Fruit fly (Drosophila melanogaster) whole organism, prepupa: Measurements from ENCODE around the gene CG32719.

Source experiments
- Blimp-1 ChIP-seq: fragments of 200-800 bp; sonication (Bioruptor generic); optimal IDR thresholded peaks from 3 replicates; lab custom pipeline; 2017; ENCODE audit warnings: missing biosample characterization, missing genetic modification characterization, mild to moderate bottlenecking, moderate library complexity, missing genetic modification reagents
- CG10631 ChIP-seq: fragments of 200-800 bp; sonication (Bioruptor generic); optimal IDR thresholded peaks from 2 replicates; lab custom pipeline; 2016; ENCODE audit warnings: missing biosample characterization, missing genetic modification characterization
- CG10669 ChIP-seq: fragments of 200-800 bp; sonication (Bioruptor generic); optimal IDR thresholded peaks from 3 replicates; lab custom pipeline; 2018; ENCODE audit warnings: missing biosample characterization, mild to moderate bottlenecking, missing genetic modification characterization, moderate library complexity
- CG11762 ChIP-seq: fragments of 200-800 bp; sonication (Bioruptor generic); optimal IDR thresholded peaks from 3 replicates; lab custom pipeline; 2016; ENCODE audit warnings: missing biosample characterization, missing genetic modification characterization; ENCODE audit not compliant: insufficient read depth
- CG11902 ChIP-seq: fragments of 200-800 bp; sonication (Bioruptor generic); optimal IDR thresholded peaks from 3 replicates; lab custom pipeline; 2016; ENCODE audit warnings: missing biosample characterization, missing genetic modification characterization
- CG15336 ChIP-seq: fragments of 200-800 bp; sonication (Bioruptor generic); IDR thresholded peaks from 2 replicates; pipeline ENCODE4 v1.3.6; 2022; ENCODE audit warnings: missing biosample characterization, missing genetic modification characterization
- CG1621 ChIP-seq: fragments of 200-800 bp; sonication (Bioruptor generic); optimal IDR thresholded peaks from 3 replicates; lab custom pipeline; 2018; ENCODE audit warnings: missing biosample characterization, mild to moderate bottlenecking, missing genetic modification characterization
- CG3032 ChIP-seq: fragments of 200-800 bp; optimal IDR thresholded peaks from 2 replicates; lab custom pipeline; 2019; ENCODE audit warnings: missing biosample characterization, mild to moderate bottlenecking, missing genetic modification characterization, moderate library complexity
- CG31627 ChIP-seq: fragments of 200-800 bp; sonication (Bioruptor generic); optimal IDR thresholded peaks from 3 replicates; lab custom pipeline; 2016; ENCODE audit warnings: missing biosample characterization, missing genetic modification characterization
- CG32006 ChIP-seq: fragments of 200-800 bp; sonication (Bioruptor generic); optimal IDR thresholded peaks from 3 replicates; lab custom pipeline; 2017; ENCODE audit warnings: missing biosample characterization, mild to moderate bottlenecking, missing genetic modification characterization
- CG34406 ChIP-seq: fragments of 200-800 bp; sonication (Bioruptor generic); optimal IDR thresholded peaks from 3 replicates; lab custom pipeline; 2016; ENCODE audit warnings: missing biosample characterization, missing genetic modification characterization
- CG3919 ChIP-seq: fragments of 200-800 bp; sonication (Bioruptor generic); optimal IDR thresholded peaks from 3 replicates; lab custom pipeline; 2016; ENCODE audit warnings: missing biosample characterization, missing genetic modification characterization
- CG4318 ChIP-seq: fragments of 200-800 bp; sonication (Bioruptor generic); optimal IDR thresholded peaks from 3 replicates; lab custom pipeline; 2017; ENCODE audit warnings: missing biosample characterization, mild to moderate bottlenecking, missing genetic modification characterization
- CG6163 ChIP-seq: fragments of 200-800 bp; sonication (Bioruptor generic); IDR thresholded peaks from 3 replicates; pipeline ENCODE4 v1.3.6; 2022; ENCODE audit warnings: missing biosample characterization, missing genetic modification characterization
- CG6276 ChIP-seq: fragments of 200-800 bp; sonication (Bioruptor generic); optimal IDR thresholded peaks from 2 replicates; lab custom pipeline; 2017; ENCODE audit warnings: missing biosample characterization, mild to moderate bottlenecking, missing genetic modification characterization
- CG6792 ChIP-seq: fragments of 200-800 bp; sonication (Bioruptor generic); optimal IDR thresholded peaks from 3 replicates; lab custom pipeline; 2016; ENCODE audit warnings: missing biosample characterization, missing genetic modification characterization
- CG6808 ChIP-seq: fragments of 200-800 bp; sonication (Bioruptor generic); optimal IDR thresholded peaks from 3 replicates; lab custom pipeline; 2017; ENCODE audit warnings: missing biosample characterization, missing genetic modification characterization, mild to moderate bottlenecking, moderate library complexity, missing genetic modification reagents
- CG6854 ChIP-seq: fragments of 200-800 bp; sonication (Bioruptor generic); optimal IDR thresholded peaks from 2 replicates; lab custom pipeline; 2017; ENCODE audit warnings: missing biosample characterization, mild to moderate bottlenecking, missing genetic modification characterization
- CG8119 ChIP-seq: fragments of 200-800 bp; sonication (Bioruptor generic); IDR thresholded peaks from 3 replicates; pipeline ENCODE4 v1.3.6; 2022; ENCODE audit warnings: missing biosample characterization, missing genetic modification characterization
- CG8319 ChIP-seq: fragments of 200-800 bp; sonication (Bioruptor generic); optimal IDR thresholded peaks from 3 replicates; lab custom pipeline; 2016; ENCODE audit warnings: missing biosample characterization, missing genetic modification characterization
- CG8632 ChIP-seq: fragments of 200-800 bp; sonication (Bioruptor generic); optimal IDR thresholded peaks from 3 replicates; lab custom pipeline; 2016; ENCODE audit warnings: missing biosample characterization, missing genetic modification characterization
- CG9139 ChIP-seq: fragments of 200-800 bp; sonication (Bioruptor generic); optimal IDR thresholded peaks from 3 replicates; lab custom pipeline; 2017; ENCODE audit warnings: missing biosample characterization, mild to moderate bottlenecking, missing genetic modification characterization
- Eip78C ChIP-seq: fragments of 200-800 bp; sonication (Bioruptor generic); peaks from one replicate; lab custom pipeline; 2016; ENCODE audit warnings: missing biosample characterization, missing genetic modification characterization
- Ets21C ChIP-seq: fragments of 200-800 bp; sonication (Bioruptor generic); optimal IDR thresholded peaks from 3 replicates; lab custom pipeline; 2016; ENCODE audit warnings: missing biosample characterization, missing genetic modification characterization
- Ets96B ChIP-seq: fragments of 200-800 bp; optimal IDR thresholded peaks from 2 replicates; lab custom pipeline; 2019; ENCODE audit warnings: missing biosample characterization, mild to moderate bottlenecking, missing genetic modification characterization, moderate library complexity
- Gug ChIP-seq: fragments of 200-800 bp; sonication (Bioruptor generic); IDR thresholded peaks from 2 replicates; pipeline ENCODE4 v1.3.6; 2022; ENCODE audit warnings: missing biosample characterization, missing genetic modification characterization
- Hr4 ChIP-seq: fragments of 200-800 bp; sonication (Bioruptor generic); optimal IDR thresholded peaks from 3 replicates; lab custom pipeline; 2016; ENCODE audit warnings: missing biosample characterization, missing genetic modification characterization
- Lpt ChIP-seq: fragments of 200-800 bp; sonication (Bioruptor generic); optimal IDR thresholded peaks from 3 replicates; lab custom pipeline; 2016; ENCODE audit warnings: missing biosample characterization, missing genetic modification characterization
- Smox ChIP-seq: fragments of 200-800 bp; sonication (Bioruptor generic); optimal IDR thresholded peaks from 3 replicates; lab custom pipeline; 2016; ENCODE audit warnings: missing biosample characterization, missing genetic modification characterization
- Sox102F ChIP-seq: fragments of 200-800 bp; sonication (Bioruptor generic); optimal IDR thresholded peaks from 2 replicates; lab custom pipeline; 2016; ENCODE audit warnings: missing biosample characterization, mild to moderate bottlenecking, missing genetic modification characterization
- Sox15 ChIP-seq: fragments of 200-800 bp; sonication (Bioruptor generic); optimal IDR thresholded peaks from 3 replicates; lab custom pipeline; 2016; ENCODE audit warnings: missing biosample characterization, missing genetic modification characterization
- achi ChIP-seq: fragments of 200-800 bp; sonication (Bioruptor generic); optimal IDR thresholded peaks from 3 replicates; lab custom pipeline; 2016; ENCODE audit warnings: missing biosample characterization, missing genetic modification characterization
- cyc ChIP-seq: fragments of 200-800 bp; sonication (Bioruptor generic); optimal IDR thresholded peaks from 3 replicates; lab custom pipeline; 2016; ENCODE audit warnings: missing biosample characterization, missing genetic modification characterization
- dsx ChIP-seq: fragments of 200-800 bp; optimal IDR thresholded peaks from 3 replicates; lab custom pipeline; 2019; ENCODE audit warnings: missing biosample characterization, mild to moderate bottlenecking, missing genetic modification characterization, moderate library complexity; ENCODE audit not compliant: poor library complexity, severe bottlenecking
- eg ChIP-seq: fragments of 200-800 bp; sonication (Bioruptor generic); IDR thresholded peaks from 3 replicates; pipeline ENCODE4 v1.3.6; 2022; ENCODE audit warnings: missing biosample characterization, missing genetic modification characterization
- esn ChIP-seq: fragments of 200-800 bp; sonication (Bioruptor generic); optimal IDR thresholded peaks from 2 replicates; lab custom pipeline; 2016; ENCODE audit warnings: missing biosample characterization, mild to moderate bottlenecking, missing genetic modification characterization, moderate library complexity
- fd59A ChIP-seq: fragments of 200-800 bp; sonication (Bioruptor generic); optimal IDR thresholded peaks from 2 replicates; lab custom pipeline; 2017; ENCODE audit warnings: missing biosample characterization, mild to moderate bottlenecking, missing genetic modification characterization, missing genetic modification reagents
- fd85E ChIP-seq: fragments of 200-800 bp; sonication (Bioruptor generic); optimal IDR thresholded peaks from 3 replicates; lab custom pipeline; 2016; ENCODE audit warnings: missing biosample characterization, missing genetic modification characterization
- fkh ChIP-seq: fragments of 200-800 bp; sonication (Bioruptor generic); optimal IDR thresholded peaks from 3 replicates; lab custom pipeline; 2017; ENCODE audit warnings: missing biosample characterization, mild to moderate bottlenecking, missing genetic modification characterization, moderate library complexity
- pdm3 ChIP-seq: fragments of 200-800 bp; sonication (Bioruptor generic); optimal IDR thresholded peaks from 3 replicates; lab custom pipeline; 2016; ENCODE audit warnings: missing biosample characterization, missing genetic modification characterization
- salr ChIP-seq, 2 experiments: fragments of 200-800 bp; sonication (Bioruptor generic); optimal IDR thresholded peaks; 3 replicates each; lab custom pipeline; 2016 to 2018; ENCODE audit warnings: missing biosample characterization in 2 of 2, missing genetic modification characterization in 2 of 2, mild to moderate bottlenecking in 1 of 2
- spab ChIP-seq: fragments of 200-800 bp; sonication (Bioruptor generic); optimal IDR thresholded peaks from 2 replicates; lab custom pipeline; 2017; ENCODE audit warnings: missing biosample characterization, mild to moderate bottlenecking, missing genetic modification characterization, missing genetic modification reagents
- ss ChIP-seq, 2 experiments: fragments of 200-800 bp; sonication (Bioruptor generic); optimal IDR thresholded peaks; 2 replicates in 1 of 2; 3 replicates in 1 of 2; lab custom pipeline; 2017 to 2018; ENCODE audit warnings: mild to moderate bottlenecking in 2 of 2, missing biosample characterization in 2 of 2, missing genetic modification characterization in 2 of 2, moderate library complexity in 1 of 2
- svp ChIP-seq: fragments of 200-800 bp; sonication (Bioruptor generic); peaks from one replicate; lab custom pipeline; 2016; ENCODE audit warnings: missing biosample characterization, missing genetic modification characterization
- topi ChIP-seq: fragments of 200-800 bp; sonication (Bioruptor generic); optimal IDR thresholded peaks from 3 replicates; lab custom pipeline; 2016; ENCODE audit warnings: missing biosample characterization, missing genetic modification characterization
- vri ChIP-seq: fragments of 200-800 bp; sonication (Bioruptor generic); optimal IDR thresholded peaks from 3 replicates; lab custom pipeline; 2016; ENCODE audit warnings: missing biosample characterization, mild to moderate bottlenecking, missing genetic modification characterization

CG32719 gene

dm6 chrX:7519812-7520211 lies 28.0 kb downstream of the CG32719 start (continued):
- TF ChIP-seq Smox (GFP tag; lab: Kevin White, UChicago) = peak; percentile 8
- no peak for TF ChIP-seq fd85E
- TF ChIP-seq CG15336 (GFP tag; lab: Robert Waterston, UW) = no peak
- TF ChIP-seq CG6163 = peak; percentile 53; the same call in 2 of the 3 replicates
- peak; percentile 16 for TF ChIP-seq pdm3 (GFP tag; lab: Kevin White, UChicago)
- TF ChIP-seq spab (GFP tag; lab: Kevin White, UChicago) = peak; percentile 11
- no peak for TF ChIP-seq CG11902 (GFP tag; lab: Kevin White, UChicago)
- no peak for TF ChIP-seq Hr4 (GFP tag; lab: Kevin White, UChicago)

- TF ChIP-seq Eip78C (GFP tag; lab: Kevin White, UChicago) (peak; percentile 16), salr (GFP tag; optimal IDR thresholded peaks at IDR 0.05; lab: Kevin White, UChicago) (no peak), vri (GFP tag; lab: Kevin White, UChicago) (no peak), CG10631 (GFP tag; lab: Kevin White, UChicago) (no peak)
These were observed 35.0 kb downstream of the CG32719 start for dm6 chrX:7512769-7513168.

- TF ChIP-seq CG1621 (tag; lab: Kevin White, UChicago) = peak; percentile 65
- TF ChIP-seq CG8319 (GFP tag; lab: Kevin White, UChicago) = peak; percentile 48
- TF ChIP-seq salr (GFP tag; optimal IDR thresholded peaks at IDR 0.05; lab: Kevin White, UChicago) = peak in 1 of 2 experiments; percentile 57
- TF ChIP-seq spab (GFP tag; lab: Kevin White, UChicago) = peak; percentile 57
- no peak for TF ChIP-seq Blimp-1 (GFP tag; lab: Kevin White, UChicago)
- peak; percentile 66 for TF ChIP-seq fd59A (GFP tag; lab: Kevin White, UChicago)
- peak; percentile 70 for TF ChIP-seq Ets96B (tag; lab: Kevin White, UChicago)
- no peak for TF ChIP-seq CG6854
- peak; percentile 41 for TF ChIP-seq CG31627 (GFP tag; lab: Kevin White, UChicago)
- peak; percentile 61 for TF ChIP-seq cyc (GFP tag; lab: Kevin White, UChicago)
- TF ChIP-seq CG15336 (GFP tag; lab: Robert Waterston, UW) = no peak
- TF ChIP-seq CG34406 (GFP tag; lab: Kevin White, UChicago) = peak; percentile 53
- peak; percentile 36 for TF ChIP-seq CG11762 (GFP tag; lab: Kevin White, UChicago)
- TF ChIP-seq topi (GFP tag; lab: Kevin White, UChicago) = peak; percentile 67
- peak; percentile 58 for TF ChIP-seq CG8632 (GFP tag; lab: Kevin White, UChicago)
- TF ChIP-seq ss (GFP tag; optimal IDR thresholded peaks at IDR 0.05; lab: Kevin White, UChicago) = peak; percentile 18 to 43
- TF ChIP-seq dsx (GFP tag; lab: Kevin White, UChicago) = peak; percentile 39
- TF ChIP-seq CG6276 (GFP tag; lab: Kevin White, UChicago) = no peak
- peak; percentile 70 for TF ChIP-seq CG10631 (GFP tag; lab: Kevin White, UChicago)
- peak; percentile 57 for TF ChIP-seq Sox102F
- TF ChIP-seq CG32006 (GFP tag; lab: Kevin White, UChicago) = peak; percentile 51
- TF ChIP-seq svp (GFP tag; lab: Kevin White, UChicago) = peak; percentile 83
- peak; percentile 62 for TF ChIP-seq CG6808 (GFP tag; lab: Kevin White, UChicago)
- peak; percentile 73 for TF ChIP-seq CG6792
- 0 out of 3 replicates have a peak, but pooled peaks have one; percentile 48 for TF ChIP-seq eg (GFP tag; lab: Robert Waterston, UW)
- TF ChIP-seq achi (GFP tag; lab: Kevin White, UChicago) = peak; percentile 58
- peak; percentile 80 for TF ChIP-seq CG6163
- TF ChIP-seq Eip78C (GFP tag; lab: Kevin White, UChicago) = peak; percentile 77
- TF ChIP-seq fkh (GFP tag; lab: Kevin White, UChicago) = no peak
- TF ChIP-seq CG3919 (GFP tag; lab: Kevin White, UChicago) = peak; percentile 74
- TF ChIP-seq Lpt = no peak
- peak; percentile 54 for TF ChIP-seq CG11902 (GFP tag; lab: Kevin White, UChicago)
- peak; percentile 57 for TF ChIP-seq Smox (GFP tag; lab: Kevin White, UChicago)
- no peak for TF ChIP-seq CG4318 (GFP tag; lab: Kevin White, UChicago)
- TF ChIP-seq CG3032 = peak; percentile 70
- peak; percentile 16 for TF ChIP-seq Ets21C (GFP tag; lab: Kevin White, UChicago)
- TF ChIP-seq vri (GFP tag; lab: Kevin White, UChicago) = peak; percentile 23
- 0 out of 2 replicates have a peak, but pooled peaks have one; percentile 29 for TF ChIP-seq Gug (GFP tag; lab: Robert Waterston, UW)
- peak; percentile 41 for TF ChIP-seq CG9139 (GFP tag; lab: Kevin White, UChicago)
- TF ChIP-seq esn = peak; percentile 70
- peak; percentile 74 for TF ChIP-seq CG10669 (GFP tag; lab: Kevin White, UChicago)
- TF ChIP-seq CG8119 (GFP tag; lab: Robert Waterston, UW) = no peak; the same call in 2 of the 3 replicates
- peak; percentile 42 for TF ChIP-seq Sox15 (GFP tag; lab: Kevin White, UChicago)
These were observed 56.9 kb downstream of the CG32719 start for dm6 chrX:7490927-7491326.
